Fruit fly (Drosophila melanogaster) whole organism, embryonic: Measurements from ENCODE around the gene CG15473.

Experiments used
- CG11456 ChIP-seq: fragments of 200-800 bp; sonication (Bioruptor generic); IDR thresholded peaks from 3 replicates; pipeline ENCODE4 v1.3.6; 2022; ENCODE audit warnings: missing biosample characterization, missing genetic modification characterization
- CG11723 ChIP-seq: fragments of 200-800 bp; sonication (Bioruptor generic); optimal IDR thresholded peaks from 2 replicates; lab custom pipeline; 2017; ENCODE audit warnings: missing biosample characterization, mild to moderate bottlenecking, missing genetic modification characterization
- CG13287 ChIP-seq: fragments of 200-800 bp; sonication (Bioruptor generic); IDR thresholded peaks from 2 replicates; pipeline ENCODE4 v1.3.6; 2022; ENCODE audit warnings: missing biosample characterization, missing genetic modification characterization; ENCODE audit not compliant: partially characterized antibody
- CG14965 ChIP-seq: fragments of 200-800 bp; sonication (Bioruptor generic); optimal IDR thresholded peaks from 2 replicates; lab custom pipeline; 2016; ENCODE audit warnings: missing biosample characterization, missing genetic modification characterization, borderline replicate concordance
- CG1529 ChIP-seq: fragments of 200-800 bp; sonication (Bioruptor generic); optimal IDR thresholded peaks from 3 replicates; lab custom pipeline; 2018; ENCODE audit warnings: missing biosample characterization, missing genetic modification characterization
- CG30403 ChIP-seq: fragments of 200-800 bp; sonication (Bioruptor generic); optimal IDR thresholded peaks from 3 replicates; lab custom pipeline; 2016; ENCODE audit warnings: missing biosample characterization, missing genetic modification characterization
- CG33213 ChIP-seq: fragments of 200-800 bp; sonication (Bioruptor generic); optimal IDR thresholded peaks from 3 replicates; lab custom pipeline; 2016; ENCODE audit warnings: missing biosample characterization, missing genetic modification characterization
- CG34224 ChIP-seq: fragments of 200-800 bp; sonication (Bioruptor generic); IDR thresholded peaks from 3 replicates; pipeline ENCODE4 v1.3.6; 2022; ENCODE audit warnings: missing biosample characterization, missing genetic modification characterization; ENCODE audit not compliant: partially characterized antibody
- CG3726 ChIP-seq: fragments of 200-800 bp; sonication (Bioruptor generic); IDR thresholded peaks from 3 replicates; pipeline ENCODE4, ENCODE4 v1.3.6; 2022; ENCODE audit warnings: missing biosample characterization, missing genetic modification characterization
- CG4328 ChIP-seq: fragments of 200-800 bp; sonication (Bioruptor generic); optimal IDR thresholded peaks from 3 replicates; lab custom pipeline; 2017; ENCODE audit warnings: missing biosample characterization, missing genetic modification reagents, missing genetic modification characterization
- CG6689 ChIP-seq: fragments of 200-800 bp; sonication (Bioruptor generic); IDR thresholded peaks from 2 replicates; pipeline ENCODE4 v1.3.6; 2022; ENCODE audit warnings: missing biosample characterization, missing genetic modification characterization
- CG6765 ChIP-seq: fragments of 200-800 bp; sonication (Bioruptor generic); optimal IDR thresholded peaks from 3 replicates; lab custom pipeline; 2017; ENCODE audit warnings: missing biosample characterization, mild to moderate bottlenecking, missing genetic modification characterization
- CG7786 ChIP-seq: fragments of 200-800 bp; sonication (Bioruptor generic); optimal IDR thresholded peaks from 2 replicates; lab custom pipeline; 2016; ENCODE audit warnings: missing biosample characterization, missing genetic modification characterization
- CG8359 ChIP-seq: fragments of 200-800 bp; sonication (Bioruptor generic); optimal IDR thresholded peaks from 2 replicates; lab custom pipeline; 2017; ENCODE audit warnings: missing biosample characterization, mild to moderate bottlenecking, missing genetic modification characterization, borderline replicate concordance
- CG9609 ChIP-seq: fragments of 200-800 bp; sonication (Bioruptor generic); optimal IDR thresholded peaks from 3 replicates; lab custom pipeline; 2016; ENCODE audit warnings: missing biosample characterization, missing genetic modification characterization
- CrebB ChIP-seq: fragments of 200-800 bp; sonication (Bioruptor generic); optimal IDR thresholded peaks from 3 replicates; lab custom pipeline; 2018; ENCODE audit warnings: missing biosample characterization, mild to moderate bottlenecking, missing genetic modification characterization
- Dp ChIP-seq: fragments of 200-800 bp; sonication (Bioruptor generic); optimal IDR thresholded peaks from 2 replicates; lab custom pipeline; 2018; ENCODE audit warnings: missing biosample characterization, mild to moderate bottlenecking, missing genetic modification characterization, moderate library complexity
- E2f2 ChIP-seq: fragments of 200-800 bp; sonication (Bioruptor generic); IDR thresholded peaks from 2 replicates; pipeline ENCODE4 v1.3.6; 2022; ENCODE audit warnings: missing biosample characterization, missing genetic modification characterization
- Ets97D ChIP-seq: fragments of 200-800 bp; sonication (Bioruptor generic); optimal IDR thresholded peaks from 3 replicates; lab custom pipeline; 2016; ENCODE audit warnings: missing biosample characterization, missing genetic modification characterization
- Fer1 ChIP-seq: fragments of 200-800 bp; sonication (Bioruptor generic); optimal IDR thresholded peaks from 2 replicates; lab custom pipeline; 2017; ENCODE audit warnings: missing biosample characterization, mild to moderate bottlenecking, missing genetic modification characterization
- Hr78 ChIP-seq, 2 experiments: fragments of 200-800 bp in 1 of 2; fragments of >200 bp in 1 of 2; sonication (Bioruptor generic) in 1 of 2; optimal IDR thresholded peaks; 2 replicates each; lab custom pipeline; 2017 to 2019; ENCODE audit warnings: missing biosample characterization in 2 of 2, missing genetic modification characterization in 2 of 2, mild to moderate bottlenecking in 1 of 2, moderate library complexity in 1 of 2
- Myb ChIP-seq: fragments of 200-800 bp; sonication (Bioruptor generic); optimal IDR thresholded peaks from 2 replicates; lab custom pipeline; 2016; ENCODE audit warnings: missing biosample characterization, missing genetic modification characterization
- Neu2 ChIP-seq: fragments of 200-800 bp; sonication (Bioruptor generic); optimal IDR thresholded peaks from 3 replicates; lab custom pipeline; 2016; ENCODE audit warnings: missing biosample characterization, missing genetic modification characterization, borderline replicate concordance
- Nf-YC ChIP-seq: fragments of 200-800 bp; optimal IDR thresholded peaks from 3 replicates; lab custom pipeline; 2019; ENCODE audit warnings: missing biosample characterization, mild to moderate bottlenecking, missing genetic modification characterization, moderate library complexity
- Ptx1 ChIP-seq: fragments of 200-800 bp; sonication (Bioruptor generic); IDR thresholded peaks from 2 replicates; pipeline ENCODE4 v1.3.6; 2022; ENCODE audit warnings: missing biosample characterization, missing genetic modification characterization
- Usf ChIP-seq: fragments of 200-800 bp; sonication (Bioruptor generic); optimal IDR thresholded peaks from 2 replicates; lab custom pipeline; 2017; ENCODE audit warnings: missing genotype, missing biosample characterization, missing genetic modification characterization
- YL-1 ChIP-seq: fragments of 200-800 bp; sonication (Bioruptor generic); optimal IDR thresholded peaks from 3 replicates; lab custom pipeline; 2017; ENCODE audit warnings: missing biosample characterization, mild to moderate bottlenecking, missing genetic modification characterization
- ase ChIP-seq: fragments of 200-800 bp; sonication (Bioruptor generic); IDR thresholded peaks from 3 replicates; pipeline ENCODE4 v1.3.6; 2022; ENCODE audit warnings: missing biosample characterization, missing genetic modification characterization
- cwo ChIP-seq: fragments of 200-800 bp; sonication (Bioruptor generic); optimal IDR thresholded peaks from 3 replicates; lab custom pipeline; 2017; ENCODE audit warnings: missing biosample characterization, missing genetic modification characterization, mild to moderate bottlenecking, moderate library complexity, missing genetic modification reagents
- dm ChIP-seq: fragments of 200-800 bp; sonication (Bioruptor generic); optimal IDR thresholded peaks from 3 replicates; lab custom pipeline; 2016; ENCODE audit warnings: missing biosample characterization, missing genetic modification characterization
- eve ChIP-seq, 2 experiments: fragments of >200 bp; optimal IDR thresholded peaks; 2 replicates each; lab custom pipeline; 2017; ENCODE audit warnings: missing biosample characterization in 2 of 2, missing genetic modification characterization in 2 of 2
- fd96Cb ChIP-seq: fragments of 200-800 bp; sonication (Bioruptor generic); optimal IDR thresholded peaks from 2 replicates; lab custom pipeline; 2018; ENCODE audit warnings: missing biosample characterization, mild to moderate bottlenecking, missing genetic modification characterization, moderate library complexity
- gcm ChIP-seq: fragments of 200-800 bp; sonication (Bioruptor generic); optimal IDR thresholded peaks from 2 replicates; lab custom pipeline; 2019; ENCODE audit warnings: missing biosample characterization, mild to moderate bottlenecking, missing genetic modification characterization, moderate library complexity
- gfzf ChIP-seq: fragments of 200-800 bp; sonication (Bioruptor generic); optimal IDR thresholded peaks from 2 replicates; lab custom pipeline; 2016; ENCODE audit warnings: missing biosample characterization, mild to moderate bottlenecking, missing genetic modification characterization, moderate library complexity
- gsb ChIP-seq: fragments of 200-800 bp; sonication (Bioruptor generic); IDR thresholded peaks from 2 replicates; pipeline ENCODE4 v1.3.6; 2022; ENCODE audit warnings: missing biosample characterization, missing genetic modification characterization
- jing ChIP-seq: fragments of 200-800 bp; sonication (Bioruptor generic); optimal IDR thresholded peaks from 2 replicates; lab custom pipeline; 2018; ENCODE audit warnings: missing biosample characterization, mild to moderate bottlenecking, missing genetic modification characterization
- kay ChIP-seq: fragments of 200-800 bp; sonication (Bioruptor generic); optimal IDR thresholded peaks from 2 replicates; lab custom pipeline; 2016; ENCODE audit warnings: missing biosample characterization, missing genetic modification characterization
- lola ChIP-seq, 3 experiments: fragments of >200 bp in 2 of 3; fragments of 200-800 bp in 1 of 3; sonication (Bioruptor generic) in 1 of 3; optimal IDR thresholded peaks; 2 replicates each; lab custom pipeline; 2017 to 2019; ENCODE audit warnings: missing biosample characterization in 3 of 3, missing genetic modification characterization in 3 of 3, mild to moderate bottlenecking in 1 of 3, moderate library complexity in 1 of 3
- pfk ChIP-seq: fragments of 200-800 bp; sonication (Bioruptor generic); optimal IDR thresholded peaks from 2 replicates; lab custom pipeline; 2018; ENCODE audit warnings: missing biosample characterization, mild to moderate bottlenecking, missing genetic modification characterization, moderate library complexity
- repo ChIP-seq: fragments of 200-800 bp; sonication (Bioruptor generic); optimal IDR thresholded peaks from 2 replicates; lab custom pipeline; 2016; ENCODE audit warnings: missing biosample characterization, missing genetic modification characterization
- sr ChIP-seq: fragments of 200-800 bp; sonication (Bioruptor generic); IDR thresholded peaks from 3 replicates; pipeline ENCODE4 v1.3.6; 2022; ENCODE audit warnings: missing biosample characterization, missing genetic modification characterization
- stwl ChIP-seq: fragments of 200-800 bp; sonication (Bioruptor generic); optimal IDR thresholded peaks from 3 replicates; lab custom pipeline; 2018; ENCODE audit warnings: missing biosample characterization, mild to moderate bottlenecking, missing genetic modification characterization, moderate library complexity
- sug ChIP-seq: fragments of 200-800 bp; optimal IDR thresholded peaks from 2 replicates; lab custom pipeline; 2019; ENCODE audit warnings: missing biosample characterization, mild to moderate bottlenecking, missing genetic modification characterization, moderate library complexity
- tap ChIP-seq: fragments of 200-800 bp; optimal IDR thresholded peaks from 3 replicates; lab custom pipeline; 2019; ENCODE audit warnings: missing biosample characterization, mild to moderate bottlenecking, missing genetic modification characterization, moderate library complexity
- ttk ChIP-seq: fragments of 200-800 bp; sonication (Bioruptor generic); IDR thresholded peaks from 2 replicates; pipeline ENCODE4 v2.1.2; 2022; ENCODE audit warnings: missing biosample characterization, missing genetic modification characterization
- twi ChIP-seq: fragments of 200-800 bp; optimal IDR thresholded peaks from 2 replicates; lab custom pipeline; 2019; ENCODE audit warnings: missing biosample characterization, mild to moderate bottlenecking, missing genetic modification characterization, moderate library complexity
- zen2 ChIP-seq: fragments of 200-800 bp; sonication (Bioruptor generic); IDR thresholded peaks from 3 replicates; pipeline ENCODE4 v1.3.6; 2022; ENCODE audit warnings: missing biosample characterization, missing genetic modification characterization; ENCODE audit not compliant: partially characterized antibody
- zf30C ChIP-seq: fragments of 200-800 bp; sonication (Bioruptor generic); optimal IDR thresholded peaks from 3 replicates; lab custom pipeline; 2018; ENCODE audit warnings: missing biosample characterization, mild to moderate bottlenecking, missing genetic modification characterization

Gene CG15473

dm6 chrX:4630836-4631235 is 23.5 kb downstream of the CG15473 start, which contains the start of gene Alms1b:
Gene Alms1b, minus strand, starts transcription at chrX:4630936.
- TF ChIP-seq ttk, result no peak
- no peak for TF ChIP-seq eve (GFP tag; optimal IDR thresholded peaks at IDR 0.05; lab: Kevin White, UChicago)

dm6 chrX:4627160-4627559 is 27.1 kb downstream of the CG15473 start:
- no peak for TF ChIP-seq CG14965 (GFP tag; lab: Kevin White, UChicago)
- TF ChIP-seq zen2 (GFP tag; lab: Robert Waterston, UW), result peak; percentile 44; the same call in 2 of the 3 replicates
- TF ChIP-seq YL-1 (GFP tag; lab: Kevin White, UChicago), result no peak
- peak; percentile 11 for TF ChIP-seq Ets97D
- TF ChIP-seq Myb (GFP tag; lab: Kevin White, UChicago), result peak; percentile 43
- TF ChIP-seq E2f2 (GFP tag; lab: Robert Waterston, UW), result peak; percentile 69
- no peak for TF ChIP-seq twi
- TF ChIP-seq stwl (tag; lab: Kevin White, UChicago), result peak; percentile 92
- TF ChIP-seq Usf, result no peak
- no peak for TF ChIP-seq eve (GFP tag; optimal IDR thresholded peaks at IDR 0.05; lab: Kevin White, UChicago)
- peak; percentile 24; the same call in 1 of the 2 replicates for TF ChIP-seq CG13287
- TF ChIP-seq CG34224 (GFP tag; lab: Robert Waterston, UW), result 0 out of 3 replicates have a peak, but pooled peaks have one; percentile 17
- peak; percentile 59 for TF ChIP-seq Dp
- no peak for TF ChIP-seq Ptx1
- peak; percentile 51 for TF ChIP-seq gfzf (GFP tag; lab: Kevin White, UChicago)
- TF ChIP-seq CG6765, result no peak

dm6 chrX:4618869-4619268 is 35.4 kb downstream of the CG15473 start:
- TF ChIP-seq sug (tag; lab: Kevin White, UChicago) (peak; percentile 14), CG1529 (GFP tag; lab: Kevin White, UChicago) (no peak), CG4328 (GFP tag; lab: Kevin White, UChicago) (no peak), Nf-YC (tag; lab: Kevin White, UChicago) (peak; percentile 88), CG7786 (GFP tag; lab: Kevin White, UChicago) (no peak), CG11456 (GFP tag; lab: Robert Waterston, UW) (no peak), dm (GFP tag; lab: Kevin White, UChicago) (no peak), pfk (GFP tag; lab: Kevin White, UChicago) (no peak), jing (GFP tag; lab: Kevin White, UChicago) (no peak), lola (GFP tag; optimal IDR thresholded peaks at IDR 0.05; lab: Kevin White, UChicago) (no peak), sr (GFP tag; lab: Robert Waterston, UW) (no peak), gsb (GFP tag; lab: Robert Waterston, UW) (no peak), zf30C (GFP tag; lab: Kevin White, UChicago) (no peak), Fer1 (GFP tag; lab: Kevin White, UChicago) (no peak), CG6689 (GFP tag; lab: Robert Waterston, UW) (no peak), repo (GFP tag; lab: Kevin White, UChicago) (no peak), CrebB (tag; lab: Kevin White, UChicago) (no peak), Hr78 (GFP tag; optimal IDR thresholded peaks at IDR 0.05; lab: Kevin White, UChicago) (peak in 1 of 2 experiments; percentile 29), ase (no peak), CG8359 (GFP tag; lab: Kevin White, UChicago) (no peak), cwo (GFP tag; lab: Kevin White, UChicago) (no peak), CG3726 (GFP tag; lab: Robert Waterston, UW) (no peak), CG33213 (GFP tag; lab: Kevin White, UChicago) (no peak), kay (GFP tag; lab: Kevin White, UChicago) (no peak), Neu2 (GFP tag; lab: Kevin White, UChicago) (no peak), gcm (no peak), tap (tag; lab: Kevin White, UChicago) (no peak), fd96Cb (tag; lab: Kevin White, UChicago) (no peak), CG11723 (GFP tag; lab: Kevin White, UChicago) (no peak), CG30403 (no peak), CG9609 (no peak)
